Worm (Caenorhabditis elegans): ENCODE measurements around the gene ugt-43.

DNA sequence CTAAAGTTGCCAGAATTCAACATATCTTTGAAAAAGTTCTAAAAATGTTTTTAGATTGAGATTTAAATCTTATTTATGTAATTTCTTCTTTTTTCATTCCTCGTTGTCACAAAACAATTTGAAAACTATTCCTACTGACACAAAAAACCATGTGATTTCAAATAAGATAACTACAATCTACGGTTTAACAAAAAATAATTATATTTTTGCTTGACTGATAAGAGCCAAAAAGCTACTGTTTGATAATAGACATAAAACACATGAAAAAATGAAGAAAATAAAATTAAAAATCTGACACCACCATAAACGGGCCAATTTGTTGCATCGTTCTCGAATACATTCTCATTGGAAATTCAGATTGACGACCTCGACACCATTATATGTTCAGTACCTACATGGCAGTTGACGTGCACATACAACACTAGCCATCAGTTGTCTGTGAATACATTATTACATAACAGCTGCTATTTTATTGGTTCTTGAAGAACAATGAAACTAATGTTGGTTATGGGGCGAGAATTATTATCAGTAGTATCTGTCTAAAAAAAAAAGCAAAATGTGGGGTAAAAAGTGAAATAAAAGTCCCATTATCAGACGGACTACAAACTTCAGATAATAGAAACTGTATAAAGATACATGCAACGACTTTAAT is at the start of gene ugt-43:
- TF ChIP-seq flt-1 (GFP tag; IDR thresholded peaks at IDR 0.05) (no peak), T22C8.4 (GFP tag; IDR thresholded peaks at IDR 0.05) (no peak), ztf-23 (GFP tag; IDR thresholded peaks at IDR 0.05) (no peak), med-1 (GFP tag; optimal IDR thresholded peaks at IDR 0.05; ENCODE audit: insufficient read depth) (no peak), tab-1 (GFP tag; IDR thresholded peaks at IDR 0.05) (no peak), ztf-29 (GFP tag; IDR thresholded peaks at IDR 0.05) (no peak)
